Worm (Caenorhabditis elegans) whole organism, late embryonic: ENCODE measurements around the gene C01F1.5.
"Not testable (repeated sequence)": the region's sequence is repeated elsewhere in the genome, so short reads cannot be mapped to it uniquely, and the experiment has no call there.

Source experiments
- ceh-22 ChIP-seq: sonication (generic microtip); optimal IDR thresholded peaks from 2 replicates; lab custom pipeline; 2017; ENCODE audit warnings: missing biosample characterization, missing genetic modification characterization
- ceh-31 ChIP-seq: sonication (generic microtip); optimal IDR thresholded peaks from 2 replicates; lab custom pipeline; 2016; ENCODE audit warnings: missing genetic modification characterization, missing compliant biosample characterization
- ceh-34 ChIP-seq: sonication (generic microtip); optimal IDR thresholded peaks from 2 replicates; lab custom pipeline; 2016; ENCODE audit warnings: mild to moderate bottlenecking, missing genetic modification characterization, missing compliant biosample characterization
- ceh-9 ChIP-seq: sonication (generic microtip); optimal IDR thresholded peaks from 2 replicates; lab custom pipeline; 2016; ENCODE audit warnings: mild to moderate bottlenecking, missing genetic modification characterization, inconsistent platforms, missing compliant biosample characterization
- fkh-10 ChIP-seq: fragments of 150-350 bp; optimal IDR thresholded peaks from 2 replicates; lab custom pipeline; 2014; ENCODE audit warnings: missing biosample characterization, missing genetic modification reagents, missing genetic modification characterization
- hlh-15 ChIP-seq: sonication (generic microtip); optimal IDR thresholded peaks from 2 replicates; lab custom pipeline; 2016; ENCODE audit warnings: missing genetic modification characterization, missing compliant biosample characterization
- npax-4 ChIP-seq: sonication (generic microtip); optimal IDR thresholded peaks from 2 replicates; lab custom pipeline; 2016; ENCODE audit warnings: missing genetic modification characterization, missing compliant biosample characterization
- pqm-1 ChIP-seq: sonication (generic microtip); optimal IDR thresholded peaks from 2 replicates; lab custom pipeline; 2016; ENCODE audit warnings: missing genetic modification characterization, missing compliant biosample characterization
- tbx-2 ChIP-seq: sonication (generic microtip); optimal IDR thresholded peaks from 2 replicates; lab custom pipeline; 2016; ENCODE audit warnings: missing genetic modification characterization, missing compliant biosample characterization
- unc-55 ChIP-seq: sonication (generic microtip); optimal IDR thresholded peaks from 2 replicates; lab custom pipeline; 2017; ENCODE audit warnings: missing biosample characterization, missing genetic modification reagents, missing genetic modification characterization

- not testable (repeated sequence) for TF ChIP-seq tbx-2 (tag; lab: Kevin White, UChicago); ceh-9; npax-4; hlh-15 (tag; lab: Kevin White, UChicago); fkh-10 (GFP tag; lab: Kevin White, UChicago); ceh-34 (tag; lab: Kevin White, UChicago); pqm-1 (tag; lab: Kevin White, UChicago); ceh-22 (tag; lab: Kevin White, UChicago); ceh-31 (tag; lab: Kevin White, UChicago)
- peak; percentile 76 for TF ChIP-seq unc-55 (GFP tag; lab: Kevin White, UChicago)
Observed at ce11 chrII:4309112-4309511, 27.5 kb upstream of the C01F1.5 start.
